Fruit fly (Drosophila melanogaster) whole organism, prepupa: ENCODE data around the gene Vha16-3.

ENCODE experiments used
- Blimp-1 ChIP-seq: fragments of 200-800 bp; sonication (Bioruptor generic); optimal IDR thresholded peaks from 3 replicates; lab custom pipeline; 2017; ENCODE audit warnings: missing biosample characterization, missing genetic modification characterization, mild to moderate bottlenecking, moderate library complexity, missing genetic modification reagents
- CG10631 ChIP-seq: fragments of 200-800 bp; sonication (Bioruptor generic); optimal IDR thresholded peaks from 2 replicates; lab custom pipeline; 2016; ENCODE audit warnings: missing biosample characterization, missing genetic modification characterization
- CG10669 ChIP-seq: fragments of 200-800 bp; sonication (Bioruptor generic); optimal IDR thresholded peaks from 3 replicates; lab custom pipeline; 2018; ENCODE audit warnings: missing biosample characterization, mild to moderate bottlenecking, missing genetic modification characterization, moderate library complexity
- CG11294 ChIP-seq: fragments of 200-800 bp; sonication (Bioruptor generic); IDR thresholded peaks from 2 replicates; pipeline ENCODE4 v1.3.6; 2022; ENCODE audit warnings: missing biosample characterization, missing genetic modification characterization
- CG11762 ChIP-seq: fragments of 200-800 bp; sonication (Bioruptor generic); optimal IDR thresholded peaks from 3 replicates; lab custom pipeline; 2016; ENCODE audit warnings: missing biosample characterization, missing genetic modification characterization; ENCODE audit not compliant: insufficient read depth
- CG15336 ChIP-seq: fragments of 200-800 bp; sonication (Bioruptor generic); IDR thresholded peaks from 2 replicates; pipeline ENCODE4 v1.3.6; 2022; ENCODE audit warnings: missing biosample characterization, missing genetic modification characterization
- CG1621 ChIP-seq: fragments of 200-800 bp; sonication (Bioruptor generic); optimal IDR thresholded peaks from 3 replicates; lab custom pipeline; 2018; ENCODE audit warnings: missing biosample characterization, mild to moderate bottlenecking, missing genetic modification characterization
- CG16779 ChIP-seq: fragments of 200-800 bp; sonication (Bioruptor generic); optimal IDR thresholded peaks from 3 replicates; lab custom pipeline; 2017; ENCODE audit warnings: missing biosample characterization, mild to moderate bottlenecking, missing genetic modification characterization
- CG3032 ChIP-seq: fragments of 200-800 bp; optimal IDR thresholded peaks from 2 replicates; lab custom pipeline; 2019; ENCODE audit warnings: missing biosample characterization, mild to moderate bottlenecking, missing genetic modification characterization, moderate library complexity
- CG31627 ChIP-seq: fragments of 200-800 bp; sonication (Bioruptor generic); optimal IDR thresholded peaks from 3 replicates; lab custom pipeline; 2016; ENCODE audit warnings: missing biosample characterization, missing genetic modification characterization
- CG32006 ChIP-seq: fragments of 200-800 bp; sonication (Bioruptor generic); optimal IDR thresholded peaks from 3 replicates; lab custom pipeline; 2017; ENCODE audit warnings: missing biosample characterization, mild to moderate bottlenecking, missing genetic modification characterization
- CG34406 ChIP-seq: fragments of 200-800 bp; sonication (Bioruptor generic); optimal IDR thresholded peaks from 3 replicates; lab custom pipeline; 2016; ENCODE audit warnings: missing biosample characterization, missing genetic modification characterization
- CG3919 ChIP-seq: fragments of 200-800 bp; sonication (Bioruptor generic); optimal IDR thresholded peaks from 3 replicates; lab custom pipeline; 2016; ENCODE audit warnings: missing biosample characterization, missing genetic modification characterization
- CG6163 ChIP-seq: fragments of 200-800 bp; sonication (Bioruptor generic); IDR thresholded peaks from 3 replicates; pipeline ENCODE4 v1.3.6; 2022; ENCODE audit warnings: missing biosample characterization, missing genetic modification characterization
- CG6792 ChIP-seq: fragments of 200-800 bp; sonication (Bioruptor generic); optimal IDR thresholded peaks from 3 replicates; lab custom pipeline; 2016; ENCODE audit warnings: missing biosample characterization, missing genetic modification characterization
- CG6854 ChIP-seq: fragments of 200-800 bp; sonication (Bioruptor generic); optimal IDR thresholded peaks from 2 replicates; lab custom pipeline; 2017; ENCODE audit warnings: missing biosample characterization, mild to moderate bottlenecking, missing genetic modification characterization
- CG8119 ChIP-seq: fragments of 200-800 bp; sonication (Bioruptor generic); IDR thresholded peaks from 3 replicates; pipeline ENCODE4 v1.3.6; 2022; ENCODE audit warnings: missing biosample characterization, missing genetic modification characterization
- CG8319 ChIP-seq: fragments of 200-800 bp; sonication (Bioruptor generic); optimal IDR thresholded peaks from 3 replicates; lab custom pipeline; 2016; ENCODE audit warnings: missing biosample characterization, missing genetic modification characterization
- CG9139 ChIP-seq: fragments of 200-800 bp; sonication (Bioruptor generic); optimal IDR thresholded peaks from 3 replicates; lab custom pipeline; 2017; ENCODE audit warnings: missing biosample characterization, mild to moderate bottlenecking, missing genetic modification characterization
- Eip75B ChIP-seq: fragments of 200-800 bp; sonication (Bioruptor generic); optimal IDR thresholded peaks from 3 replicates; lab custom pipeline; 2016; ENCODE audit warnings: missing biosample characterization, missing genetic modification characterization
- Eip78C ChIP-seq: fragments of 200-800 bp; sonication (Bioruptor generic); peaks from one replicate; lab custom pipeline; 2016; ENCODE audit warnings: missing biosample characterization, missing genetic modification characterization
- Eip93F ChIP-seq: fragments of 200-800 bp; sonication (Bioruptor generic); optimal IDR thresholded peaks from 2 replicates; lab custom pipeline; 2016; ENCODE audit warnings: missing biosample characterization, mild to moderate bottlenecking, missing genetic modification characterization
- Ets21C ChIP-seq: fragments of 200-800 bp; sonication (Bioruptor generic); optimal IDR thresholded peaks from 3 replicates; lab custom pipeline; 2016; ENCODE audit warnings: missing biosample characterization, missing genetic modification characterization
- Ets96B ChIP-seq: fragments of 200-800 bp; optimal IDR thresholded peaks from 2 replicates; lab custom pipeline; 2019; ENCODE audit warnings: missing biosample characterization, mild to moderate bottlenecking, missing genetic modification characterization, moderate library complexity
- Gug ChIP-seq: fragments of 200-800 bp; sonication (Bioruptor generic); IDR thresholded peaks from 2 replicates; pipeline ENCODE4 v1.3.6; 2022; ENCODE audit warnings: missing biosample characterization, missing genetic modification characterization
- Hr38 ChIP-seq: sonication (Bioruptor generic); optimal IDR thresholded peaks from 2 replicates; lab custom pipeline; 2016; ENCODE audit warnings: missing biosample characterization, missing genetic modification characterization
- Hr39 ChIP-seq: fragments of 200-800 bp; sonication (Bioruptor generic); optimal IDR thresholded peaks from 2 replicates; lab custom pipeline; 2016; ENCODE audit warnings: missing biosample characterization, missing genetic modification characterization
- Hr4 ChIP-seq: fragments of 200-800 bp; sonication (Bioruptor generic); optimal IDR thresholded peaks from 3 replicates; lab custom pipeline; 2016; ENCODE audit warnings: missing biosample characterization, missing genetic modification characterization
- Lpt ChIP-seq: fragments of 200-800 bp; sonication (Bioruptor generic); optimal IDR thresholded peaks from 3 replicates; lab custom pipeline; 2016; ENCODE audit warnings: missing biosample characterization, missing genetic modification characterization
- Met ChIP-seq: fragments of 200-800 bp; sonication (Bioruptor generic); optimal IDR thresholded peaks from 3 replicates; lab custom pipeline; 2016; ENCODE audit warnings: missing biosample characterization, missing genetic modification characterization
- OdsH ChIP-seq: fragments of 200-800 bp; sonication (Bioruptor generic); optimal IDR thresholded peaks from 3 replicates; lab custom pipeline; 2016; ENCODE audit warnings: missing biosample characterization, missing genetic modification characterization
- Smox ChIP-seq: fragments of 200-800 bp; sonication (Bioruptor generic); optimal IDR thresholded peaks from 3 replicates; lab custom pipeline; 2016; ENCODE audit warnings: missing biosample characterization, missing genetic modification characterization
- Sox102F ChIP-seq: fragments of 200-800 bp; sonication (Bioruptor generic); optimal IDR thresholded peaks from 2 replicates; lab custom pipeline; 2016; ENCODE audit warnings: missing biosample characterization, mild to moderate bottlenecking, missing genetic modification characterization
- Sox14 ChIP-seq: fragments of 200-800 bp; sonication (Bioruptor generic); optimal IDR thresholded peaks from 3 replicates; lab custom pipeline; 2016; ENCODE audit warnings: missing biosample characterization, missing genetic modification characterization
- Sox15 ChIP-seq: fragments of 200-800 bp; sonication (Bioruptor generic); optimal IDR thresholded peaks from 3 replicates; lab custom pipeline; 2016; ENCODE audit warnings: missing biosample characterization, missing genetic modification characterization
- achi ChIP-seq: fragments of 200-800 bp; sonication (Bioruptor generic); optimal IDR thresholded peaks from 3 replicates; lab custom pipeline; 2016; ENCODE audit warnings: missing biosample characterization, missing genetic modification characterization
- acj6 ChIP-seq: fragments of 200-800 bp; sonication (Bioruptor generic); optimal IDR thresholded peaks from 3 replicates; lab custom pipeline; 2016; ENCODE audit warnings: missing biosample characterization, missing genetic modification characterization
- cyc ChIP-seq: fragments of 200-800 bp; sonication (Bioruptor generic); optimal IDR thresholded peaks from 3 replicates; lab custom pipeline; 2016; ENCODE audit warnings: missing biosample characterization, missing genetic modification characterization
- eg ChIP-seq: fragments of 200-800 bp; sonication (Bioruptor generic); IDR thresholded peaks from 3 replicates; pipeline ENCODE4 v1.3.6; 2022; ENCODE audit warnings: missing biosample characterization, missing genetic modification characterization
- esn ChIP-seq: fragments of 200-800 bp; sonication (Bioruptor generic); optimal IDR thresholded peaks from 2 replicates; lab custom pipeline; 2016; ENCODE audit warnings: missing biosample characterization, mild to moderate bottlenecking, missing genetic modification characterization, moderate library complexity
- fd59A ChIP-seq: fragments of 200-800 bp; sonication (Bioruptor generic); optimal IDR thresholded peaks from 2 replicates; lab custom pipeline; 2017; ENCODE audit warnings: missing biosample characterization, mild to moderate bottlenecking, missing genetic modification characterization, missing genetic modification reagents
- net ChIP-seq: fragments of 200-800 bp; sonication (Bioruptor generic); optimal IDR thresholded peaks from 3 replicates; lab custom pipeline; 2016; ENCODE audit warnings: missing biosample characterization, missing genetic modification characterization
- pdm3 ChIP-seq: fragments of 200-800 bp; sonication (Bioruptor generic); optimal IDR thresholded peaks from 3 replicates; lab custom pipeline; 2016; ENCODE audit warnings: missing biosample characterization, missing genetic modification characterization
- salr ChIP-seq, 2 experiments: fragments of 200-800 bp; sonication (Bioruptor generic); optimal IDR thresholded peaks; 3 replicates each; lab custom pipeline; 2016 to 2018; ENCODE audit warnings: missing biosample characterization in 2 of 2, missing genetic modification characterization in 2 of 2, mild to moderate bottlenecking in 1 of 2
- spab ChIP-seq: fragments of 200-800 bp; sonication (Bioruptor generic); optimal IDR thresholded peaks from 2 replicates; lab custom pipeline; 2017; ENCODE audit warnings: missing biosample characterization, mild to moderate bottlenecking, missing genetic modification characterization, missing genetic modification reagents
- ss ChIP-seq, 2 experiments: fragments of 200-800 bp; sonication (Bioruptor generic); optimal IDR thresholded peaks; 2 replicates in 1 of 2; 3 replicates in 1 of 2; lab custom pipeline; 2017 to 2018; ENCODE audit warnings: mild to moderate bottlenecking in 2 of 2, missing biosample characterization in 2 of 2, missing genetic modification characterization in 2 of 2, moderate library complexity in 1 of 2

The Vha16-3 gene

DNA sequence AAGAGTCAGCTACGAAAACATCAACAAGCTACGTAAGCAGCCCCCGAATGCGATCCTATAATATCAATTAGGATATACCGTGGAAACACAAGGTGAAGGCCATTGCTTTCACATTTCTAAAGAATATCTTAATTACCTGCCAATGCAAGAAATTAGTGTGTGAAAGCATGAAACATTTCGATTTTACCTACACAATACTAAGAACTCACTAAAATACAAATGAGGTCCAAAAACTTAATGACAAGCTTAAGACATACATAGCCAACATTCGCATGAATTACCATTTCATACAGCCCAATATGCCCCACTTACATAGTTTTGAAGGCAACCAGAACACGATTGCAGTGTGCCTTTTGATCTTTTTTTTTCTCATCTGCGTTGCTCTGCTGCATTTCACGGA is 43.4 kb upstream of the Vha16-3 start (continued):
- no peak for TF ChIP-seq CG31627 (GFP tag; lab: Kevin White, UChicago)
- no peak for TF ChIP-seq Met (GFP tag; lab: Kevin White, UChicago)
- peak; percentile 59 for TF ChIP-seq pdm3 (GFP tag; lab: Kevin White, UChicago)
- peak; percentile 14 for TF ChIP-seq Hr39 (GFP tag; lab: Kevin White, UChicago)
- TF ChIP-seq CG10669 (GFP tag; lab: Kevin White, UChicago), result peak; percentile 35
- TF ChIP-seq CG3919 (GFP tag; lab: Kevin White, UChicago), result peak; percentile 40
- peak; percentile 11 for TF ChIP-seq CG1621
- peak; percentile 79 for TF ChIP-seq Eip78C (GFP tag; lab: Kevin White, UChicago)
- no peak for TF ChIP-seq CG34406
- TF ChIP-seq CG3032 (tag; lab: Kevin White, UChicago), result peak; percentile 46
- peak; percentile 59 for TF ChIP-seq CG10631 (GFP tag; lab: Kevin White, UChicago)
- no peak for TF ChIP-seq Sox15 (GFP tag; lab: Kevin White, UChicago)
- TF ChIP-seq esn (GFP tag; lab: Kevin White, UChicago), result peak; percentile 13
- peak; percentile 48; the same call in 1 of the 2 replicates for TF ChIP-seq CG11294 (GFP tag; lab: Robert Waterston, UW)
- TF ChIP-seq CG11762 (GFP tag; lab: Kevin White, UChicago), result no peak
- TF ChIP-seq CG32006, result peak; percentile 80
- TF ChIP-seq Hr38 (GFP tag; lab: Kevin White, UChicago), result no peak
- no peak for TF ChIP-seq Ets21C (GFP tag; lab: Kevin White, UChicago)
- TF ChIP-seq CG8319 (GFP tag; lab: Kevin White, UChicago), result no peak
- peak; percentile 21 for TF ChIP-seq net
- peak; percentile 55 for TF ChIP-seq OdsH (GFP tag; lab: Kevin White, UChicago)
- no peak for TF ChIP-seq CG9139 (GFP tag; lab: Kevin White, UChicago)
- TF ChIP-seq salr (GFP tag; optimal IDR thresholded peaks at IDR 0.05; lab: Kevin White, UChicago), result peak; percentile 31 to 74
- peak; percentile 43 for TF ChIP-seq spab (GFP tag; lab: Kevin White, UChicago)
- TF ChIP-seq, all 60 proteins: peak for 36

DNA sequence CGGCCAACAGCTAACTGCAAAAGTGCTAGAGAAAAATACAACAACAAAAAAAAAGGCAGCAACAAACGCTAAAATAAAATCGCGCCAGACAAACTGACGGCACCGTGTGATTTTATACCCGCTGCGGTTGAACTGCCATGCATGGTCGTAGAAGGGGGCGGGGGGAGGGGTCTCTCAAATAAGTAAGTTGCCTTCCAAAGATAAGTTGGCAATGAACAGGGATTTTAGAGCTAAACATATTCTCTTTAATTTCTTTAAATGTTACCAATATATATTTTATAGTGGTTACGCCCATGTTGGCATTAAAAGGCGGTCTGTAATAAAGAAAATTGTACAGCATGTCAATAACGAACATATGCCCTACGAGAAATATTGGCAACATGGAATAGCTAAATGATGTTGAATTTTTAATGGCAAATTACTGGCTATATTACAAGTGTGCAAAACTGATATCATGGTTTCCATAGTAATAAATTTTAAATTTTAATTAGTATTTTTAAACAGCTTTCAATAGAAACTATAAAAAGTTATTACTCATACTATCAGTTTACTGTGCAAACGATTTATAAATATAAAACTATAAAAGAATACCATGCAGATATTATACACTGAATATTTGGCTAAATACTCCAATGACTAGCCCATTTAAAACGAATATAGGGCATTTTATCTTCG is 41.7 kb upstream of the Vha16-3 start:
- TF ChIP-seq Gug (GFP tag; lab: Robert Waterston, UW) (peak; percentile 91), pdm3 (GFP tag; lab: Kevin White, UChicago) (peak; percentile 97), Hr38 (GFP tag; lab: Kevin White, UChicago) (peak; percentile 84), CG6792 (GFP tag; lab: Kevin White, UChicago) (peak; percentile 97), CG32006 (peak; percentile 95), CG3032 (tag; lab: Kevin White, UChicago) (peak; percentile 88), CG10631 (GFP tag; lab: Kevin White, UChicago) (peak; percentile 97), salr (GFP tag; optimal IDR thresholded peaks at IDR 0.05; lab: Kevin White, UChicago) (peak; percentile 91 to 95), CG31627 (GFP tag; lab: Kevin White, UChicago) (peak; percentile 96), CG16779 (tag; lab: Kevin White, UChicago) (peak; percentile 89), CG15336 (GFP tag; lab: Robert Waterston, UW) (peak; percentile 95), CG1621 (peak; percentile 95), acj6 (peak; percentile 98), CG34406 (peak; percentile 97), Eip93F (GFP tag; lab: Kevin White, UChicago) (peak; percentile 62), ss (GFP tag; optimal IDR thresholded peaks at IDR 0.05; lab: Kevin White, UChicago) (peak; percentile 76 to 91), Eip75B (peak; percentile 96), cyc (GFP tag; lab: Kevin White, UChicago) (peak; percentile 90), net (peak; percentile 98), Smox (peak; percentile 90), Hr4 (GFP tag; lab: Kevin White, UChicago) (peak; percentile 97), CG8119 (peak; percentile 94), Sox14 (peak; percentile 95), CG3919 (GFP tag; lab: Kevin White, UChicago) (peak; percentile 96), Ets21C (GFP tag; lab: Kevin White, UChicago) (peak; percentile 91), eg (GFP tag; lab: Robert Waterston, UW) (peak; percentile 97), Sox102F (GFP tag; lab: Kevin White, UChicago) (peak; percentile 91), CG8319 (GFP tag; lab: Kevin White, UChicago) (peak; percentile 93), CG6163 (GFP tag; lab: Robert Waterston, UW) (peak; percentile 98), achi (peak; percentile 97), fd59A (GFP tag; lab: Kevin White, UChicago) (peak; percentile 94), esn (GFP tag; lab: Kevin White, UChicago) (peak; percentile 94), OdsH (GFP tag; lab: Kevin White, UChicago) (peak; percentile 99), Blimp-1 (GFP tag; lab: Kevin White, UChicago) (peak; percentile 39), CG6854 (GFP tag; lab: Kevin White, UChicago) (peak; percentile 4), Lpt (GFP tag; lab: Kevin White, UChicago) (peak; percentile 88), Ets96B (peak; percentile 92)
